Worm (Caenorhabditis elegans) whole organism, L4 larva: ENCODE data around the gene ceh-41.

Experiments
- D1046.2 ChIP-seq: fragments of 200-800 bp; sonication (Bioruptor generic); IDR thresholded peaks from 2 replicates; pipeline ENCODE4 v1.3.6; 2022; ENCODE audit warnings: missing genetic modification characterization, missing compliant biosample characterization
- F44E2.7 ChIP-seq: fragments of 200-800 bp; sonication (Bioruptor generic); IDR thresholded peaks from 2 replicates; pipeline ENCODE4 v2.1.2; 2022; ENCODE audit warnings: missing genetic modification characterization, missing compliant biosample characterization
- ZK337.2 ChIP-seq: fragments of 200-800 bp; sonication (Bioruptor generic); IDR thresholded peaks from 2 replicates; pipeline ENCODE4 v1.3.6; 2022; ENCODE audit warnings: missing genetic modification reagents, missing genetic modification characterization, missing compliant biosample characterization
- ZK546.5 ChIP-seq, 2 experiments: sonication (generic microtip); optimal IDR thresholded peaks; 2 replicates each; lab custom pipeline; 2017; ENCODE audit warnings: missing biosample characterization in 2 of 2, missing genetic modification characterization in 2 of 2
- lin-15B ChIP-seq: fragments of 150-350 bp; sonication (generic microtip); optimal IDR thresholded peaks from 3 replicates; lab custom pipeline; 2014; ENCODE audit warnings: missing biosample characterization, missing genetic modification characterization

DNA sequence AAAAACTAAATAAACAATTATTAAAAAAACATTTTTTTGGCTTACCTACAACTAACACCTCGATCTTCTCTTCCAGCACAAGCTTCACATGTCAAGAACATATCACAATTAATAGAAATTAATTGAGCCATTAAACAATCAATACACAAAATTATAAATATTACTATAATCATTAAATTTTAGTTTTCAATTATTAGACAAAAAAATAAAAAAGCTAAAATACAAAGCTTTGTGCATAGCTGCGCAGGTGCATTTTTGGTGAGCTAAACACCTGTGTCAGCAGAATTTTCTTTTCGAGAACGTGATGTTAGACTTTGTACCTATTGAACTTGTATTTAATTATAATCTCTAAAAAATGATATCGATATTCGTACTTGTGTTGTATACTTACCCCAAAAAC, 18.5 kb downstream of the ceh-41 start, which contains the start of gene C14E2.6:
- no peak for TF ChIP-seq D1046.2 (GFP tag; lab: Robert Waterston, UW)
- no peak for TF ChIP-seq lin-15B (tag; lab: Kevin White, UChicago)
- TF ChIP-seq ZK546.5 (tag; optimal IDR thresholded peaks at IDR 0.05; lab: Kevin White, UChicago) = no peak
- TF ChIP-seq ZK337.2 (GFP tag; lab: Robert Waterston, UW) = no peak
- TF ChIP-seq F44E2.7 (GFP tag; lab: Robert Waterston, UW) = no peak
